Worm (Caenorhabditis elegans) whole organism, late embryonic: ENCODE results near the gene unc-41.

Source experiments
- ama-1 ChIP-seq: fragments of 150-350 bp; optimal IDR thresholded peaks from 2 replicates; lab custom pipeline; 2014
- ceh-45 ChIP-seq: fragments of 200-800 bp; sonication (Bioruptor generic); IDR thresholded peaks from 2 replicates; pipeline ENCODE4 v1.3.6; 2022; ENCODE audit warnings: missing genetic modification reagents, missing genetic modification characterization, missing compliant biosample characterization
- nhr-11 ChIP-seq: fragments of 150-350 bp; optimal IDR thresholded peaks from 2 replicates; lab custom pipeline; 2014; ENCODE audit warnings: missing biosample characterization, missing genetic modification characterization
- tbx-2 ChIP-seq: sonication (generic microtip); optimal IDR thresholded peaks from 2 replicates; lab custom pipeline; 2016; ENCODE audit warnings: missing genetic modification characterization, missing compliant biosample characterization

DNA sequence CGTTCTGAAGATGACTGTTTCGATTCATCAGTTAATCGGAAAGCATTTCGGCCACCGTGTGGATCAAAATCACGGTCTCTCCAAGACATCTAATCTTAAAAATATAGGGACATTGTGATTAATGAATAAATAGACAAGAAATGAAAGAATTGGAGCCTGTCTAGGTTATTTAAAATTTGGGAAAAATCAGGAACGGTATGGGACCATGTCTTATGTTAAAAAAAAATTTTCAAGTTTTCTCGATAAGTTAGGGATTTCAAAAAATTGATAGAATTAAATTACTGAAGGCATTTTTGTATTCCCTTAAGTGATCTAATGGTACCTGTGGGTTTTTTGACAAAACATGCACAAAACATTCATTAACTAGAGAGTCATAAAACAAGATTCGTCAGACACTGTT lies at the start of gene unc-41:
- TF ChIP-seq ceh-45 (no peak), nhr-11 (no peak), tbx-2 (no peak), ama-1 (no peak)
